Worm (Caenorhabditis elegans): ENCODE data around the gene clec-74.
A peak's percentile ranks its signal among the peaks of the same experiment; 100 is the strongest.

Gene clec-74

ce11 chrIV:3973049-3973448, 16.2 kb downstream of the clec-74 start, which contains the start of gene clec-79:
Gene clec-79, plus strand, starts transcription at chrIV:3973349.
- TF ChIP-seq aly-1 (tag; optimal IDR thresholded peaks at IDR 0.05), result no peak
- no peak for TF ChIP-seq ets-7 (tag; optimal IDR thresholded peaks at IDR 0.05)
- no peak for TF ChIP-seq F13C5.2 (tag; optimal IDR thresholded peaks at IDR 0.05)
- no peak for TF ChIP-seq B0310.2 (tag; optimal IDR thresholded peaks at IDR 0.05)

ce11 chrIV:3977965-3978523, 21.2 kb downstream of the clec-74 start, which contains the start of gene srh-220:
Gene srh-220, minus strand, starts transcription at chrIV:3978015.
- TF ChIP-seq tra-4 (tag; optimal IDR thresholded peaks at IDR 0.05) (no peak), ceh-13 (GFP tag; optimal IDR thresholded peaks at IDR 0.05) (no peak), pes-1 (GFP tag; IDR thresholded peaks at IDR 0.05) (no peak), sea-1 (GFP tag; conservative IDR thresholded peaks at IDR 0.05) (no peak), ama-1 (optimal IDR thresholded peaks at IDR 0.05) (no peak), hnd-1 (tag; optimal IDR thresholded peaks at IDR 0.05) (no peak), B0310.2 (tag; optimal IDR thresholded peaks at IDR 0.05) (no peak), ceh-36 (tag; optimal IDR thresholded peaks at IDR 0.05) (no peak), flt-1 (GFP tag; IDR thresholded peaks at IDR 0.05) (no peak), F13C5.2 (tag; optimal IDR thresholded peaks at IDR 0.05) (no peak), ets-7 (tag; optimal IDR thresholded peaks at IDR 0.05) (no peak), tbx-11 (GFP tag; IDR thresholded peaks at IDR 0.05) (no peak), hmbx-1 (tag; optimal IDR thresholded peaks at IDR 0.05) (no peak)

DNA sequence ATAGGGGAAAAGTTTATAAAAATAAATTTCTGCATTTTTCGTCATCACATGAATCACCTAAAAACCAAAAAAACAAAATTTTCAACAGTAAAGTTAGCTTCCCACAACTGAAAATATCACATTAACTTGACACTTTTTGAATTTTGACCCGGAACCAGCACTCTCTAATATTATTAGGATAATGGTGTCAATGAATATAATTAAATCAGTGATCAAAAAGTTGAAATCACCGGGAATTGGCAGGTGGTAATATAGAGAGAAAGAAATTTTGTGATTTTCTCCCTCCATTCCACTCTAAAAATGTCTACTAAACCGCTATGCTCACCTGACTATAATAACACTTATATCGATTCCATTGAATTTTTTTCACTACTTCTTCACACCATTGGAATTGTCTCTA, 22.7 kb downstream of the clec-74 start, which contains the start of gene srh-222:
Gene srh-222 (plus strand): TSS at position 301 of the 400 bp plus-strand sequence.
- TF ChIP-seq scrt-1 (GFP tag; IDR thresholded peaks at IDR 0.05) (no peak), aly-1 (tag; optimal IDR thresholded peaks at IDR 0.05) (no peak), hmg-4 (GFP tag; optimal IDR thresholded peaks at IDR 0.05) (no peak), ama-1 (optimal IDR thresholded peaks at IDR 0.05) (no peak), tra-4 (tag; optimal IDR thresholded peaks at IDR 0.05) (no peak), tbx-11 (GFP tag; IDR thresholded peaks at IDR 0.05) (no peak), F13C5.2 (tag; optimal IDR thresholded peaks at IDR 0.05) (no peak), pes-1 (GFP tag; IDR thresholded peaks at IDR 0.05) (no peak), sea-1 (GFP tag; conservative IDR thresholded peaks at IDR 0.05) (no peak), flt-1 (GFP tag; IDR thresholded peaks at IDR 0.05) (no peak), hnd-1 (tag; optimal IDR thresholded peaks at IDR 0.05) (no peak), B0310.2 (tag; optimal IDR thresholded peaks at IDR 0.05) (no peak), ceh-13 (GFP tag; optimal IDR thresholded peaks at IDR 0.05) (no peak), ets-7 (tag; optimal IDR thresholded peaks at IDR 0.05) (no peak)

DNA sequence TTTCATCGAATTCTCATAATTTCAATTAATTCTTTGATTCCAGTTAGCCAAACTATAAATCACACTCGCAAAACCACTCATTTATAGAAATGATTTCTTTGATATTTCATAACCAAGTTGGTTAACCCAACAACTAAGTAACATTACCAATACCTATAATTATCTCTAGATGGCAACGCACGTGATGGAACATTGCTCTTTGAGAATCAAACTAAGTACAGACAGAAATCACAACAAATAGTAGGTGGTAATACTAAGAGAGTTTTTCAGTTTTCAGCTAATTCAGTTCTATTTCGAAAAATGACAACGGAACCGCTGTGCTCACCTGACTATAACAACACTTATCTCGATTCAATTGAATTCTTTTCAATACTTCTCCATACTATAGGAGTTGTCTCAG, 24.8 kb downstream of the clec-74 start, which contains the start of gene srh-223:
Gene srh-223 (plus strand): TSS at position 301 of the 400 bp plus-strand sequence.
- TF ChIP-seq ets-7 (tag; optimal IDR thresholded peaks at IDR 0.05), result no peak
- no peak for TF ChIP-seq ama-1 (optimal IDR thresholded peaks at IDR 0.05)
- no peak for TF ChIP-seq sea-1 (GFP tag; conservative IDR thresholded peaks at IDR 0.05)
- TF ChIP-seq scrt-1 (GFP tag; IDR thresholded peaks at IDR 0.05), result no peak
- no peak for TF ChIP-seq hnd-1 (tag; optimal IDR thresholded peaks at IDR 0.05)
- TF ChIP-seq ceh-36 (tag; optimal IDR thresholded peaks at IDR 0.05), result no peak
- TF ChIP-seq aly-1 (tag; optimal IDR thresholded peaks at IDR 0.05), result no peak
- TF ChIP-seq hmbx-1 (tag; optimal IDR thresholded peaks at IDR 0.05), result no peak
- no peak for TF ChIP-seq tbx-37 (GFP tag; conservative IDR thresholded peaks at IDR 0.05)
- TF ChIP-seq tra-4 (tag; optimal IDR thresholded peaks at IDR 0.05), result no peak
- TF ChIP-seq tbx-11 (GFP tag; IDR thresholded peaks at IDR 0.05), result no peak
- no peak for TF ChIP-seq flt-1 (GFP tag; IDR thresholded peaks at IDR 0.05)
- TF ChIP-seq ceh-13 (GFP tag; optimal IDR thresholded peaks at IDR 0.05), result no peak
- no peak for TF ChIP-seq F13C5.2 (tag; optimal IDR thresholded peaks at IDR 0.05)

ce11 chrIV:3988132-3988531, 31.3 kb downstream of the clec-74 start:
- TF ChIP-seq aly-1 (tag; optimal IDR thresholded peaks at IDR 0.05) (no peak), pes-1 (GFP tag; IDR thresholded peaks at IDR 0.05) (no peak), ceh-36 (tag; optimal IDR thresholded peaks at IDR 0.05) (no peak), tra-4 (tag; optimal IDR thresholded peaks at IDR 0.05) (no peak), tbx-37 (GFP tag; conservative IDR thresholded peaks at IDR 0.05) (no peak)

DNA sequence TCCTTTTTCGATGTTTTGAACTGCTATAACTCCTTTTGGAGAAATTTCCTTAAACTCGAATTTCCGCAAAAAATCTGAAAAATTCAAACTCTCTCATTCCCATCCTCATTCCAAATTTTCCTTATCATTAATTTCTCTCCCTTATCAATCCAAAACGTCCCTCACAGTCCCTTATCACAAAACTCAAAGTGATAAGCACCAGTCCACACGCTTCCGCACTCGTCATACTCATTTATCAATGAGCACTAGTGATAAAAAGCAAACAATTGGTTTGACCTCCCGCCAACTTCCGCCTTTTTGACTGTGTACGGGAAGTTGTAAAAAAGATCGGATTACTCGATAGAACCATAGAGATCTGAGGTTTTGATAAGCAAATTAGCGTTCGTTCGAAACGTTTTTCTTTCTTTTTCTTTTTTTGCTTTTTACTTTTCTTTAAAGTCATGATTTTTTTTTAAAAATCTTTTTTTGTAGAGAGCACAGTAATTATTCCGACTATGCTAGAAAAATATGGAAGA, 31.9 kb downstream of the clec-74 start, which contains the start of gene clec-78:
Gene clec-78 (plus strand): TSS at position 465 of the 515 bp plus-strand sequence.
- TF ChIP-seq B0310.2 (tag; optimal IDR thresholded peaks at IDR 0.05) (peak; percentile 35), ceh-36 (tag; optimal IDR thresholded peaks at IDR 0.05) (no peak)

ce11 chrIV:3993292-3993691, 36.5 kb downstream of the clec-74 start, which contains the start of gene F47C12.6:
Gene F47C12.6, minus strand, starts transcription at chrIV:3993392.
- no peak for TF ChIP-seq hmbx-1 (tag; optimal IDR thresholded peaks at IDR 0.05)
- TF ChIP-seq aly-1 (tag; optimal IDR thresholded peaks at IDR 0.05), result no peak
- TF ChIP-seq pes-1 (GFP tag; IDR thresholded peaks at IDR 0.05), result no peak
- no peak for TF ChIP-seq ceh-13 (GFP tag; optimal IDR thresholded peaks at IDR 0.05)
- no peak for TF ChIP-seq ceh-36 (tag; optimal IDR thresholded peaks at IDR 0.05)
- no peak for TF ChIP-seq sea-1 (GFP tag; conservative IDR thresholded peaks at IDR 0.05)
- TF ChIP-seq tra-4 (tag; optimal IDR thresholded peaks at IDR 0.05), result no peak
- TF ChIP-seq hnd-1 (tag; optimal IDR thresholded peaks at IDR 0.05), result no peak
- TF ChIP-seq ama-1 (optimal IDR thresholded peaks at IDR 0.05), result no peak
- TF ChIP-seq hmg-4 (GFP tag; optimal IDR thresholded peaks at IDR 0.05), result no peak
- no peak for TF ChIP-seq scrt-1 (GFP tag; IDR thresholded peaks at IDR 0.05)
- TF ChIP-seq flt-1 (GFP tag; IDR thresholded peaks at IDR 0.05), result no peak
- TF ChIP-seq ets-7 (tag; optimal IDR thresholded peaks at IDR 0.05), result no peak
- TF ChIP-seq B0310.2 (tag; optimal IDR thresholded peaks at IDR 0.05), result no peak
- no peak for TF ChIP-seq tbx-37 (GFP tag; conservative IDR thresholded peaks at IDR 0.05)

ce11 chrIV:3994318-3994717, 37.5 kb downstream of the clec-74 start, which contains the start of gene F47C12.13:
Gene F47C12.13, minus strand, starts transcription at chrIV:3994418.
- TF ChIP-seq B0310.2 (tag; optimal IDR thresholded peaks at IDR 0.05) (no peak), aly-1 (tag; optimal IDR thresholded peaks at IDR 0.05) (no peak), ceh-36 (tag; optimal IDR thresholded peaks at IDR 0.05) (no peak), sea-1 (GFP tag; conservative IDR thresholded peaks at IDR 0.05) (no peak)
